Worm (Caenorhabditis elegans): ENCODE results near the gene C09B9.2.

C09B9.2 gene

DNA sequence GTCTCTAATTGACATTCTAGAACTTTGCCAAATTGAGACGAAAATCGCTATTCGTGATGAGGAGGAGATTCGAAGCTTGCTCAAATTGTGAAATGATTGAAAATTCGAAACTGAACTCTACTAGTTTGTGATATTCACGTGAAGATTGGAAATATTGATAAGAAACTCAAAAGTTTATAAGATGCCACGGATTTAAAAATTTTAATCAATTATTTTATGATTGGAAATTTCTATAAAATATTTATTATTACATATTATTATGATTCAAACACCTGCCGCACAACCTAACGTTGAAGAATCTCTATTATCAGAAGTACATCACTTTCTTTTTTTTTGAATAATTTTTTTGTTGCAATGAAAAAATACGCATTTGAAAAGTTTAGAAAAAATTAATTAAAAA, 40.6 kb upstream of the C09B9.2 start, which contains the start of gene E03H12.7:
Gene E03H12.7 (minus strand): TSS at position 101 of the 400 bp plus-strand sequence.
- no peak for TF ChIP-seq ceh-90 (tag; optimal IDR thresholded peaks at IDR 0.05)
- no peak for TF ChIP-seq nhr-90 (tag; optimal IDR thresholded peaks at IDR 0.05; ENCODE audit: poor library complexity)
- no peak for TF ChIP-seq lin-13 (GFP tag; optimal IDR thresholded peaks at IDR 0.05)
- no peak for TF ChIP-seq unc-130 (tag; optimal IDR thresholded peaks at IDR 0.05)
- TF ChIP-seq nhr-85 (tag): no peak
- TF ChIP-seq nhr-11 (tag; optimal IDR thresholded peaks at IDR 0.05): no peak
- TF ChIP-seq alr-1 (tag; optimal IDR thresholded peaks at IDR 0.05; ENCODE audit: borderline replicate concordance): no peak
- no peak for TF ChIP-seq dpl-1 (GFP tag; optimal IDR thresholded peaks at IDR 0.05)
- TF ChIP-seq nhr-237 (tag; optimal IDR thresholded peaks at IDR 0.05): no peak
- no peak for TF ChIP-seq zip-4 (GFP tag; optimal IDR thresholded peaks at IDR 0.05)
- no peak for TF ChIP-seq ceh-8 (GFP tag; optimal IDR thresholded peaks at IDR 0.05)
- TF ChIP-seq hlh-17 (GFP tag; optimal IDR thresholded peaks at IDR 0.05; ENCODE audit: borderline replicate concordance): no peak
- no peak for TF ChIP-seq skn-1 (tag; optimal IDR thresholded peaks at IDR 0.05)

DNA sequence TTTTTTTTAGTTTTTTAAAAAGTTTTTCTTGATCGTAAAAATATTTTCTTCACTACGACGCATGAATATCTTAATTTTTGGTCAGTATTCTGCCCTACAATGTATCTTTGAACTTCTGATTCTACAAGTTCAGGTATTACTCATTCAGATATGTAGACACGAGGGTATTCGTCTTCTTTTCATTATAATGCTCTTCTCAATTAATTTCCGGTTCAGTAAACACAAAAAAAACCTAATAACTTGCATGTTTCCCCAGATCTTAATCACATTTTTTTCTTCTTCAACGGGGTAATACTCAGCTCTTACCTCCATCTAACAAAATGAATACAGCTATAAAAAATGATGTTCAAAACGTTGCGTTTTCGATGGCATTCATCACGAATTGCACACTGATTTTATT, 37.0 kb upstream of the C09B9.2 start, which contains the start of gene str-162:
Gene str-162 (plus strand): TSS at position 301 of the 400 bp plus-strand sequence.
- no peak for TF ChIP-seq pax-3 (tag; optimal IDR thresholded peaks at IDR 0.05)
- no peak for TF ChIP-seq irx-1 (tag; optimal IDR thresholded peaks at IDR 0.05)
- no peak for TF ChIP-seq unc-98 (GFP tag; IDR thresholded peaks at IDR 0.05)
- no peak for TF ChIP-seq nhr-71 (tag; optimal IDR thresholded peaks at IDR 0.05)
- no peak for TF ChIP-seq zip-4 (GFP tag; optimal IDR thresholded peaks at IDR 0.05)
- TF ChIP-seq nhr-19 (GFP tag; conservative IDR thresholded peaks at IDR 0.05): no peak
- TF ChIP-seq elt-3 (tag; optimal IDR thresholded peaks at IDR 0.05): no peak
- no peak for TF ChIP-seq efl-3 (GFP tag; optimal IDR thresholded peaks at IDR 0.05)
- TF ChIP-seq nhr-12 (tag; optimal IDR thresholded peaks at IDR 0.05): no peak
- no peak for TF ChIP-seq nhr-90 (tag; optimal IDR thresholded peaks at IDR 0.05; ENCODE audit: poor library complexity)
- no peak for TF ChIP-seq grh-1 (GFP tag; IDR thresholded peaks at IDR 0.05)
- TF ChIP-seq nhr-84 (tag; optimal IDR thresholded peaks at IDR 0.05): no peak
- TF ChIP-seq hlh-17 (GFP tag; optimal IDR thresholded peaks at IDR 0.05; ENCODE audit: borderline replicate concordance): no peak
- TF ChIP-seq mep-1 (tag; optimal IDR thresholded peaks at IDR 0.05): no peak

DNA sequence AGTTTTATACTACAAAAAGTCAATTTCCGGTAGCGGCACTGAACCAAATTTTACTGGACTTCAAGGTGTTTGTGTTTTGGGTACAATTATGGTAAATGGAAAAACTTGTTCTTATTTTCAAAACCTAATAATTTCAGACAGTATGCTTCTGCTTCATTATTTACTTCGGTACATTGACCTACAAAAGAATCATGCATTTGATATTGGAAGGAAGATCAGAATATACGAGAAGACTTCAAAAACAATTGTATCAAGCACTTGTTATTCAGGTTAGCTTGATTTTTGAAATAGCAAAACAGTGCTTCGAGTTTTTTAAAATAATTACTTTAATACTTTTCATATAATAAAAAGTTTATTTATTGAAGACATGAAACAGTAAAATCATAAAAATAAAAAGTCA, 36.0 kb upstream of the C09B9.2 start:
- TF ChIP-seq C34B4.2 (tag; optimal IDR thresholded peaks at IDR 0.05) (no peak), egl-13 (tag; optimal IDR thresholded peaks at IDR 0.05) (no peak), nhr-20 (tag; optimal IDR thresholded peaks at IDR 0.05) (no peak), unc-62 (GFP tag; optimal IDR thresholded peaks at IDR 0.05) (no peak), efl-1 (optimal IDR thresholded peaks at IDR 0.05) (no peak), efl-1 (GFP tag; optimal IDR thresholded peaks at IDR 0.05 in 1 of 2) (no peak), nhr-19 (GFP tag; conservative IDR thresholded peaks at IDR 0.05) (no peak), blmp-1 (tag; optimal IDR thresholded peaks at IDR 0.05) (no peak), zag-1 (tag; optimal IDR thresholded peaks at IDR 0.05) (no peak), dsc-1 (tag; optimal IDR thresholded peaks at IDR 0.05) (no peak), hpl-2 (GFP tag; optimal IDR thresholded peaks at IDR 0.05) (no peak), xbp-1 (tag; optimal IDR thresholded peaks at IDR 0.05) (no peak), ztf-11 (tag; optimal IDR thresholded peaks at IDR 0.05) (no peak), fkh-8 (tag; optimal IDR thresholded peaks at IDR 0.05) (no peak)

DNA sequence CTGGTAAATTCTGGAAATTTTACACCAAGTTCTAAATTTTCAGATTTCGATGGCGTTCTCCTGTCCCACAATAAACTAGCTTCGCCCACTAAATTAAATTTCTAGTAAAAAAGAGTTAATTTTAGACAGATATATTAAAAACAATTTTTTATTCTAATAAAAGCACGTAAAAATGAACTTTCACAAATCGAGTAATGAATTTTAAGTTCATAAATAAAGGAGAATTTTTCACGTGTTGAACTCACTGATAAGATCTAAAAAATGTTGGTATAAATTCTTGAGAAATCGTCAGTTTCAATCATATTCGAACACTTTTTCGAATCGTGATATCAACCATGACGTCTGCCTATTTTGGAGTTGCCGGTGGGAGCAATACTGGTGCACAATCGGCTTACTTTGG, 33.2 kb upstream of the C09B9.2 start, which contains the start of gene ssq-2:
Gene ssq-2 (plus strand): TSS at position 301 of the 400 bp plus-strand sequence.
- TF ChIP-seq nhr-84 (tag; optimal IDR thresholded peaks at IDR 0.05): no peak
- no peak for TF ChIP-seq unc-86 (tag; optimal IDR thresholded peaks at IDR 0.05)
- no peak for TF ChIP-seq ets-5 (GFP tag; IDR thresholded peaks at IDR 0.05)
- no peak for TF ChIP-seq unc-130 (tag; optimal IDR thresholded peaks at IDR 0.05)
- TF ChIP-seq hlh-4 (tag; optimal IDR thresholded peaks at IDR 0.05): no peak
- no peak for TF ChIP-seq fkh-4 (tag; optimal IDR thresholded peaks at IDR 0.05; ENCODE audit: borderline replicate concordance)
- no peak for TF ChIP-seq xbp-1 (tag; optimal IDR thresholded peaks at IDR 0.05)
- TF ChIP-seq ceh-82 (tag; optimal IDR thresholded peaks at IDR 0.05): no peak
- no peak for TF ChIP-seq ces-1 (GFP tag; optimal IDR thresholded peaks at IDR 0.05)
- no peak for TF ChIP-seq nhr-47 (tag; optimal IDR thresholded peaks at IDR 0.05)
- TF ChIP-seq unc-30 (tag; optimal IDR thresholded peaks at IDR 0.05): no peak

Data from whole organism, L1 larva.